Fruit fly (Drosophila melanogaster) whole organism, embryonic: ENCODE results near the gene bumpel.

Source experiments
- CG10654 ChIP-seq: fragments of 200-800 bp; sonication (Bioruptor generic); optimal IDR thresholded peaks from 2 replicates; lab custom pipeline; 2016; ENCODE audit warnings: missing biosample characterization, missing genetic modification characterization
- CG12219 ChIP-seq: fragments of 200-800 bp; sonication (Bioruptor generic); optimal IDR thresholded peaks from 3 replicates; lab custom pipeline; 2018; ENCODE audit warnings: missing biosample characterization, mild to moderate bottlenecking, missing genetic modification characterization
- CG13624 ChIP-seq: fragments of 200-800 bp; sonication (Bioruptor generic); optimal IDR thresholded peaks from 2 replicates; lab custom pipeline; 2016; ENCODE audit warnings: missing biosample characterization, missing genetic modification characterization
- CG13775 ChIP-seq: fragments of 200-800 bp; sonication (Bioruptor generic); optimal IDR thresholded peaks from 3 replicates; lab custom pipeline; 2017; ENCODE audit warnings: missing biosample characterization, mild to moderate bottlenecking, missing genetic modification characterization
- CG14710 ChIP-seq: fragments of 200-800 bp; sonication (Bioruptor generic); optimal IDR thresholded peaks from 3 replicates; lab custom pipeline; 2019; ENCODE audit warnings: missing biosample characterization, mild to moderate bottlenecking, missing genetic modification characterization, moderate library complexity
- CG1602 ChIP-seq: fragments of 200-800 bp; sonication (Bioruptor generic); optimal IDR thresholded peaks from 3 replicates; lab custom pipeline; 2016; ENCODE audit warnings: missing biosample characterization, missing genetic modification characterization
- CG16813 ChIP-seq: fragments of 200-800 bp; sonication (Bioruptor generic); IDR thresholded peaks from 3 replicates; pipeline ENCODE4 v1.3.6; 2022; ENCODE audit warnings: missing biosample characterization, missing genetic modification characterization; ENCODE audit not compliant: partially characterized antibody
- CG16863 ChIP-seq: fragments of 200-800 bp; sonication (Bioruptor generic); optimal IDR thresholded peaks from 3 replicates; lab custom pipeline; 2016; ENCODE audit warnings: missing biosample characterization, missing genetic modification characterization
- CG18476 ChIP-seq: fragments of 200-800 bp; sonication (Bioruptor generic); optimal IDR thresholded peaks from 2 replicates; lab custom pipeline; 2016; ENCODE audit warnings: missing biosample characterization, mild to moderate bottlenecking, missing genetic modification characterization
- CG2129 ChIP-seq: fragments of 200-800 bp; sonication (Bioruptor generic); IDR thresholded peaks from 2 replicates; pipeline ENCODE4 v1.3.6; 2022; ENCODE audit warnings: missing biosample characterization, missing genetic modification characterization; ENCODE audit not compliant: partially characterized antibody
- CG31388 ChIP-seq: fragments of 200-800 bp; sonication (Bioruptor generic); optimal IDR thresholded peaks from 2 replicates; lab custom pipeline; 2016; ENCODE audit warnings: missing biosample characterization, missing genetic modification characterization
- CG3407 ChIP-seq: fragments of 200-800 bp; sonication (Bioruptor generic); optimal IDR thresholded peaks from 2 replicates; lab custom pipeline; 2018; ENCODE audit warnings: missing biosample characterization, mild to moderate bottlenecking, missing genetic modification characterization
- CG3847 ChIP-seq: fragments of 200-800 bp; sonication (Bioruptor generic); IDR thresholded peaks from 2 replicates; pipeline ENCODE4 v1.3.6; 2022; ENCODE audit warnings: missing biosample characterization, missing genetic modification characterization
- CG6272 ChIP-seq: fragments of 200-800 bp; sonication (Bioruptor generic); IDR thresholded peaks from 2 replicates; pipeline ENCODE4 v1.3.6; 2022; ENCODE audit warnings: missing biosample characterization, missing genetic modification characterization
- CG6683 ChIP-seq: fragments of 200-800 bp; sonication (Bioruptor generic); optimal IDR thresholded peaks from 2 replicates; lab custom pipeline; 2017; ENCODE audit warnings: missing biosample characterization, mild to moderate bottlenecking, missing genetic modification characterization, missing genetic modification reagents
- CG6791 ChIP-seq: fragments of 200-800 bp; sonication (Bioruptor generic); IDR thresholded peaks from 3 replicates; pipeline ENCODE4 v1.3.6; 2022; ENCODE audit warnings: missing biosample characterization, missing genetic modification characterization; ENCODE audit not compliant: partially characterized antibody
- CG7839 ChIP-seq: fragments of 200-800 bp; sonication (Bioruptor generic); optimal IDR thresholded peaks from 3 replicates; lab custom pipeline; 2018; ENCODE audit warnings: missing biosample characterization, mild to moderate bottlenecking, missing genetic modification characterization, moderate library complexity
- CG7987 ChIP-seq: fragments of 200-800 bp; sonication (Bioruptor generic); optimal IDR thresholded peaks from 2 replicates; lab custom pipeline; 2018; ENCODE audit warnings: missing biosample characterization, mild to moderate bottlenecking, missing genetic modification characterization, moderate library complexity
- CG8359 ChIP-seq: fragments of 200-800 bp; sonication (Bioruptor generic); optimal IDR thresholded peaks from 2 replicates; lab custom pipeline; 2017; ENCODE audit warnings: missing biosample characterization, mild to moderate bottlenecking, missing genetic modification characterization, borderline replicate concordance
- CG8478 ChIP-seq: fragments of >200 bp; optimal IDR thresholded peaks from 2 replicates; lab custom pipeline; 2018
- CoRest ChIP-seq: fragments of 200-800 bp; sonication (Bioruptor generic); optimal IDR thresholded peaks from 3 replicates; lab custom pipeline; 2018; ENCODE audit warnings: missing biosample characterization, mild to moderate bottlenecking, missing genetic modification characterization, moderate library complexity
- Dll ChIP-seq: fragments of 200-800 bp; sonication (Bioruptor generic); IDR thresholded peaks from 4 replicates; pipeline ENCODE4 v1.3.6; 2022; ENCODE audit warnings: missing biosample characterization, missing genetic modification characterization; ENCODE audit not compliant: partially characterized antibody
- Doc3 ChIP-seq: fragments of 200-800 bp; sonication (Bioruptor generic); IDR thresholded peaks from 3 replicates; pipeline ENCODE4 v1.3.6; 2022; ENCODE audit warnings: missing biosample characterization, missing genetic modification characterization; ENCODE audit not compliant: partially characterized antibody
- Ets97D ChIP-seq: fragments of 200-800 bp; sonication (Bioruptor generic); optimal IDR thresholded peaks from 3 replicates; lab custom pipeline; 2016; ENCODE audit warnings: missing biosample characterization, missing genetic modification characterization
- Hr39 ChIP-seq: fragments of >200 bp; optimal IDR thresholded peaks from 2 replicates; lab custom pipeline; 2017
- Hr78 ChIP-seq, 2 experiments: fragments of 200-800 bp in 1 of 2; fragments of >200 bp in 1 of 2; sonication (Bioruptor generic) in 1 of 2; optimal IDR thresholded peaks; 2 replicates each; lab custom pipeline; 2017 to 2019; ENCODE audit warnings: missing biosample characterization in 2 of 2, missing genetic modification characterization in 2 of 2, mild to moderate bottlenecking in 1 of 2, moderate library complexity in 1 of 2
- Hsf ChIP-seq: fragments of 200-800 bp; sonication (Bioruptor generic); optimal IDR thresholded peaks from 3 replicates; lab custom pipeline; 2016; ENCODE audit warnings: missing biosample characterization, missing genetic modification characterization
- Lim3 ChIP-seq: fragments of 200-800 bp; sonication (Bioruptor generic); IDR thresholded peaks from 2 replicates; pipeline ENCODE4 v1.3.6; 2022; ENCODE audit warnings: missing biosample characterization, missing genetic modification characterization
- Mes4 ChIP-seq: fragments of 200-800 bp; sonication (Bioruptor generic); optimal IDR thresholded peaks from 2 replicates; lab custom pipeline; 2016; ENCODE audit warnings: missing biosample characterization, missing genetic modification characterization
- Opbp ChIP-seq: fragments of 200-800 bp; sonication (Bioruptor generic); IDR thresholded peaks from 3 replicates; pipeline ENCODE4 v1.3.6; 2022; ENCODE audit warnings: missing biosample characterization, missing genetic modification characterization; ENCODE audit not compliant: partially characterized antibody
- Sin3A ChIP-seq: fragments of >200 bp; optimal IDR thresholded peaks from 2 replicates; lab custom pipeline; 2018
- Six4 ChIP-seq: fragments of 200-800 bp; sonication (Bioruptor generic); optimal IDR thresholded peaks from 2 replicates; lab custom pipeline; 2016; ENCODE audit warnings: missing biosample characterization, missing genetic modification characterization
- Stat92E ChIP-seq, 3 experiments: fragments of >200 bp in 2 of 3; fragments of 200-800 bp in 1 of 3; sonication (Bioruptor generic) in 1 of 3; optimal IDR thresholded peaks; 2 replicates each; lab custom pipeline; 2017 to 2019; ENCODE audit warnings: missing biosample characterization in 3 of 3, missing genetic modification characterization in 3 of 3, mild to moderate bottlenecking in 1 of 3, moderate library complexity in 1 of 3
- ase ChIP-seq: fragments of 200-800 bp; sonication (Bioruptor generic); IDR thresholded peaks from 3 replicates; pipeline ENCODE4 v1.3.6; 2022; ENCODE audit warnings: missing biosample characterization, missing genetic modification characterization
- cato ChIP-seq: fragments of 200-800 bp; sonication (Bioruptor generic); optimal IDR thresholded peaks from 2 replicates; lab custom pipeline; 2016; ENCODE audit warnings: missing biosample characterization, missing genetic modification characterization, borderline replicate concordance
- corto ChIP-seq: fragments of 200-800 bp; sonication (Bioruptor generic); optimal IDR thresholded peaks from 2 replicates; lab custom pipeline; 2016; ENCODE audit warnings: missing biosample characterization, mild to moderate bottlenecking, missing genetic modification characterization, moderate library complexity
- dati ChIP-seq: fragments of 200-800 bp; sonication (Bioruptor generic); IDR thresholded peaks from 2 replicates; pipeline ENCODE4 v1.3.6; 2022; ENCODE audit warnings: missing biosample characterization, missing genetic modification characterization
- dimm ChIP-seq: fragments of 200-800 bp; sonication (Bioruptor generic); IDR thresholded peaks from 2 replicates; pipeline ENCODE4 v1.3.6; 2022; ENCODE audit warnings: missing biosample characterization, missing genetic modification characterization
- dysf ChIP-seq: fragments of 200-800 bp; sonication (Bioruptor generic); IDR thresholded peaks from 3 replicates; pipeline ENCODE4 v1.3.6; 2022; ENCODE audit warnings: missing biosample characterization, missing genetic modification characterization
- gce ChIP-seq: fragments of 200-800 bp; sonication (Bioruptor generic); IDR thresholded peaks from 3 replicates; pipeline ENCODE4 v1.3.6; 2022; ENCODE audit warnings: missing biosample characterization, missing genetic modification characterization
- hb ChIP-seq: fragments of 200-800 bp; sonication (Bioruptor generic); IDR thresholded peaks from 3 replicates; pipeline ENCODE4 v1.3.6; 2022; ENCODE audit warnings: missing biosample characterization, missing genetic modification characterization; ENCODE audit not compliant: partially characterized antibody
- ken ChIP-seq: fragments of 200-800 bp; sonication (Bioruptor generic); IDR thresholded peaks from 3 replicates; pipeline ENCODE4 v1.3.6; 2022; ENCODE audit warnings: missing biosample characterization, missing genetic modification characterization
- luna ChIP-seq: fragments of 200-800 bp; sonication (Bioruptor generic); optimal IDR thresholded peaks from 2 replicates; lab custom pipeline; 2016; ENCODE audit warnings: missing biosample characterization, missing genetic modification characterization
- nmo ChIP-seq: fragments of 200-800 bp; sonication (Bioruptor generic); optimal IDR thresholded peaks from 2 replicates; lab custom pipeline; 2018; ENCODE audit warnings: missing biosample characterization, mild to moderate bottlenecking, missing genetic modification characterization, moderate library complexity
- org-1 ChIP-seq: fragments of 200-800 bp; sonication (Bioruptor generic); optimal IDR thresholded peaks from 2 replicates; lab custom pipeline; 2017; ENCODE audit warnings: missing biosample characterization, missing genetic modification characterization
- otp ChIP-seq: fragments of 200-800 bp; sonication (Bioruptor generic); IDR thresholded peaks from 3 replicates; pipeline ENCODE4, ENCODE4 v1.3.6; 2022; ENCODE audit warnings: missing biosample characterization, missing genetic modification characterization
- scrt ChIP-seq: fragments of 200-800 bp; sonication (Bioruptor generic); optimal IDR thresholded peaks from 2 replicates; lab custom pipeline; 2018; ENCODE audit warnings: missing biosample characterization, mild to moderate bottlenecking, missing genetic modification characterization, moderate library complexity
- sima ChIP-seq: fragments of 200-800 bp; sonication (Bioruptor generic); optimal IDR thresholded peaks from 2 replicates; lab custom pipeline; 2016; ENCODE audit warnings: missing biosample characterization, missing genetic modification characterization
- stwl ChIP-seq: fragments of 200-800 bp; sonication (Bioruptor generic); optimal IDR thresholded peaks from 3 replicates; lab custom pipeline; 2018; ENCODE audit warnings: missing biosample characterization, mild to moderate bottlenecking, missing genetic modification characterization, moderate library complexity
- unpg ChIP-seq: fragments of 200-800 bp; sonication (Bioruptor generic); optimal IDR thresholded peaks from 3 replicates; lab custom pipeline; 2018; ENCODE audit warnings: missing biosample characterization, mild to moderate bottlenecking, missing genetic modification characterization, moderate library complexity

The bumpel gene

DNA sequence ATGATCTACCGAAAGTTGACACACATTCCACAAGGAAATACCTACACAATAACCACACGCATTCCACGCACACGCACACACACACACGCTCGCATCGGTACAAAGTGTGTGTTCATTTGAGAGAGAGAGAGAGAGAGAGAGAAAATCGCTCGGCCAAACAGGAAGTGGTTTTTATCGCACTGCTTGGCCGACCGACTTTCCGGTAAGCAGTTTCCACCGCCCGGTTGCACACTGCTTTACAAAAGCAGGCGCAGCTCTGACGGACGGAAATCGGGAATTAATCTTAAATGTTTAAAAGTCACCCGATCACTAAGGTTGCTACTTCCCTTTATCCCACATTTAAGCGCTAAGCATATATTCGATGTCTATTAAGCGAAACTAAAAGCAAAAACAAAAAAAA, 25.7 kb downstream of the bumpel start (continued):
- TF ChIP-seq CG12219 (GFP tag; lab: Kevin White, UChicago), result peak; percentile 63
- no peak for TF ChIP-seq sima (GFP tag; lab: Kevin White, UChicago)
- peak; percentile 63 for TF ChIP-seq nmo (GFP tag; lab: Kevin White, UChicago)
- no peak for TF ChIP-seq CG18476 (GFP tag; lab: Kevin White, UChicago)
- peak; percentile 98 for TF ChIP-seq Ets97D
- TF ChIP-seq CG3407, result peak; percentile 63
- TF ChIP-seq org-1 (GFP tag; lab: Kevin White, UChicago), result peak; percentile 33
- no peak for TF ChIP-seq CG6683 (GFP tag; lab: Kevin White, UChicago)
- no peak for TF ChIP-seq Hr39
- peak; percentile 78; the same call in 2 of the 3 replicates for TF ChIP-seq gce (GFP tag; lab: Robert Waterston, UW)
- TF ChIP-seq corto, result no peak
- TF ChIP-seq CG3847, result no peak
- no peak for TF ChIP-seq unpg (GFP tag; lab: Kevin White, UChicago)
- peak; percentile 17 for TF ChIP-seq CG16863 (GFP tag; lab: Kevin White, UChicago)
- no peak for TF ChIP-seq Opbp
- TF ChIP-seq CG8359 (GFP tag; lab: Kevin White, UChicago), result peak; percentile 78
- peak; percentile 61; the same call in 2 of the 3 replicates for TF ChIP-seq ase (GFP tag; lab: Robert Waterston, UW)
- no peak for TF ChIP-seq Sin3A (lab: Kevin White, UChicago)
- peak; percentile 83 for TF ChIP-seq CG13775 (GFP tag; lab: Kevin White, UChicago)
- TF ChIP-seq Six4, result peak; percentile 44
- TF ChIP-seq scrt (GFP tag; lab: Kevin White, UChicago), result no peak
- TF ChIP-seq luna, result no peak
- peak; percentile 65 for TF ChIP-seq CG14710 (tag; lab: Kevin White, UChicago)
- no peak for TF ChIP-seq Lim3 (GFP tag; lab: Robert Waterston, UW)
- TF ChIP-seq Dll (GFP tag; lab: Robert Waterston, UW), result no peak
- TF ChIP-seq CG6272 (GFP tag; lab: Robert Waterston, UW), result peak; percentile 41; the same call in 1 of the 2 replicates
- TF ChIP-seq CG7987 (GFP tag; lab: Kevin White, UChicago), result no peak
- TF ChIP-seq ken (GFP tag; lab: Robert Waterston, UW), result peak; percentile 74; the same call in 1 of the 3 replicates
- peak; percentile 63 for TF ChIP-seq CoRest (tag; lab: Kevin White, UChicago)
- 0 out of 3 replicates have a peak, but pooled peaks have one; percentile 19 for TF ChIP-seq CG6791 (GFP tag; lab: Robert Waterston, UW)
- peak; percentile 82 for TF ChIP-seq Mes4 (GFP tag; lab: Kevin White, UChicago)
- TF ChIP-seq Stat92E (GFP tag; optimal IDR thresholded peaks at IDR 0.05; lab: Kevin White, UChicago), result no peak
- TF ChIP-seq CG2129 (GFP tag; lab: Robert Waterston, UW), result no peak
- TF ChIP-seq otp (GFP tag; lab: Robert Waterston, UW), result peak; percentile 79
- TF ChIP-seq cato (GFP tag; lab: Kevin White, UChicago), result no peak
- no peak for TF ChIP-seq CG31388 (GFP tag; lab: Kevin White, UChicago)
- no peak for TF ChIP-seq CG16813 (GFP tag; lab: Robert Waterston, UW)
- TF ChIP-seq dati (GFP tag; lab: Robert Waterston, UW), result peak; percentile 59; the same call in 1 of the 2 replicates
- no peak for TF ChIP-seq CG8478 (lab: Kevin White, UChicago)
- peak; percentile 16 for TF ChIP-seq CG1602 (GFP tag; lab: Kevin White, UChicago)
- peak; percentile 46 for TF ChIP-seq CG13624 (GFP tag; lab: Kevin White, UChicago)
- TF ChIP-seq CG7839 (tag; lab: Kevin White, UChicago), result no peak
- TF ChIP-seq Hr78 (GFP tag; optimal IDR thresholded peaks at IDR 0.05; lab: Kevin White, UChicago), result no peak
- peak; percentile 59 for TF ChIP-seq CG10654
- TF ChIP-seq stwl (tag; lab: Kevin White, UChicago), result peak; percentile 93
- peak; percentile 63 for TF ChIP-seq Hsf (GFP tag; lab: Kevin White, UChicago)
- no peak for TF ChIP-seq hb (GFP tag; lab: Robert Waterston, UW)
- TF ChIP-seq Doc3 (GFP tag; lab: Robert Waterston, UW), result no peak
- TF ChIP-seq dimm, result peak; percentile 40; the same call in 1 of the 2 replicates
- peak; percentile 40; the same call in 2 of the 3 replicates for TF ChIP-seq dysf (GFP tag; lab: Robert Waterston, UW)
